Fruit fly (Drosophila melanogaster) ovary, adult (tissue): ENCODE measurements around the gene CG12025.

ENCODE experiments used
- CG17801 ChIP-seq: fragments of 200-800 bp; optimal IDR thresholded peaks from 2 replicates; lab custom pipeline; 2019; ENCODE audit warnings: missing biosample characterization, mild to moderate bottlenecking, missing genetic modification characterization, moderate library complexity; ENCODE audit not compliant: partially characterized antibody

CG12025 gene

dm6 chr3L:1856467-1857350, 8.5 kb upstream of the CG12025 start, which contains the start of gene CG12024:
TSS of gene CG12024 (plus strand) at chr3L:1857165.
- peak; percentile 58 for TF ChIP-seq CG17801 (GFP tag; lab: Kevin White, UChicago)

dm6 chr3L:1859563-1859962, 5.7 kb upstream of the CG12025 start:
- TF ChIP-seq CG17801 (GFP tag; lab: Kevin White, UChicago), result peak; percentile 22

dm6 chr3L:1860749-1861148, 4.5 kb upstream of the CG12025 start:
- TF ChIP-seq CG17801 (GFP tag; lab: Kevin White, UChicago), result no peak

- no peak for TF ChIP-seq CG17801 (GFP tag; lab: Kevin White, UChicago)
These were observed 3.8 kb upstream of the CG12025 start for dm6 chr3L:1861400-1861793.

dm6 chr3L:1861794-1862447, 3.3 kb upstream of the CG12025 start, which contains the start of gene Rap1:
TSS of gene Rap1 (minus strand) at chr3L:1862239.
- peak; percentile 30 for TF ChIP-seq CG17801 (GFP tag; lab: Kevin White, UChicago)

- no peak for TF ChIP-seq CG17801 (GFP tag; lab: Kevin White, UChicago)
These were observed 986 bp downstream of the CG12025 start for dm6 chr3L:1866021-1866811.

- TF ChIP-seq CG17801 (GFP tag; lab: Kevin White, UChicago), result no peak
These were observed 3.6 kb downstream of the CG12025 start for dm6 chr3L:1868841-1869240.

dm6 chr3L:1869719-1870118, 4.5 kb downstream of the CG12025 start, which contains the start of gene CG13924:
TSS of gene CG13924 (plus strand) at chr3L:1870019.
- no peak for TF ChIP-seq CG17801 (GFP tag; lab: Kevin White, UChicago)

dm6 chr3L:1876215-1876625, 11.0 kb downstream of the CG12025 start, which contains the start of gene dre4:
TSS of gene dre4 (minus strand) at chr3L:1876312.
- peak; percentile 42 for TF ChIP-seq CG17801 (GFP tag; lab: Kevin White, UChicago)

- no peak for TF ChIP-seq CG17801 (GFP tag; lab: Kevin White, UChicago)
These were observed 15.5 kb downstream of the CG12025 start for dm6 chr3L:1880692-1881091.

- TF ChIP-seq CG17801 (GFP tag; lab: Kevin White, UChicago), result no peak
These were observed 16.7 kb downstream of the CG12025 start for dm6 chr3L:1881919-1882318.

dm6 chr3L:1882868-1883554, 17.8 kb downstream of the CG12025 start, which contains the start of gene CG13937:
TSS of gene CG13937 (minus strand) at chr3L:1883041.
- TF ChIP-seq CG17801 (GFP tag; lab: Kevin White, UChicago), result no peak

- TF ChIP-seq CG17801 (GFP tag; lab: Kevin White, UChicago), result peak; percentile 44
These were observed 19.4 kb downstream of the CG12025 start, which contains the start of gene Aprt for dm6 chr3L:1884652-1885051. TSS of gene Aprt (minus strand) at chr3L:1885019.

dm6 chr3L:1885436-1885835, 20.2 kb downstream of the CG12025 start, which contains the start of gene Tmhs:
TSS of gene Tmhs (plus strand) at chr3L:1885657.
- no peak for TF ChIP-seq CG17801 (GFP tag; lab: Kevin White, UChicago)
